Worm (Caenorhabditis elegans) whole organism, L1 larva: ENCODE data around the gene F19C6.4.

ENCODE experiments used
- C34B4.2 ChIP-seq: sonication (generic microtip); optimal IDR thresholded peaks from 2 replicates; lab custom pipeline; 2017; ENCODE audit warnings: mild to moderate bottlenecking, missing genetic modification characterization, missing compliant biosample characterization
- Y116A8C.19 ChIP-seq: sonication (generic microtip); optimal IDR thresholded peaks from 2 replicates; lab custom pipeline; 2016; ENCODE audit warnings: missing compliant biosample characterization, missing genetic modification characterization, borderline replicate concordance
- aha-1 ChIP-seq: fragments of 150-350 bp; optimal IDR thresholded peaks from 2 replicates; lab custom pipeline; 2014; ENCODE audit warnings: missing biosample characterization, missing genetic modification characterization
- aly-2 ChIP-seq: fragments of 150-350 bp; optimal IDR thresholded peaks from 2 replicates; lab custom pipeline; 2014; ENCODE audit warnings: missing biosample characterization, missing genetic modification characterization
- ama-1 ChIP-seq: fragments of 150-350 bp; optimal IDR thresholded peaks from 2 replicates; lab custom pipeline; 2014
- ceh-63 ChIP-seq: fragments of 200-800 bp; sonication (Bioruptor generic); optimal IDR thresholded peaks from 2 replicates; lab custom pipeline; 2018; ENCODE audit warnings: mild to moderate bottlenecking, missing genetic modification characterization, missing compliant biosample characterization
- ceh-88 ChIP-seq: fragments of 200-800 bp; sonication (Bioruptor generic); IDR thresholded peaks from 2 replicates; pipeline ENCODE4 v1.3.6; 2022; ENCODE audit warnings: missing genetic modification characterization, missing compliant biosample characterization
- ces-1 ChIP-seq: fragments of 150-350 bp; optimal IDR thresholded peaks from 2 replicates; lab custom pipeline; 2014; ENCODE audit warnings: missing biosample characterization, missing genetic modification reagents, missing genetic modification characterization
- dpl-1 ChIP-seq, 3 experiments: fragments of 150-350 bp in 2 of 3; sonication (generic microtip) in 1 of 3; optimal IDR thresholded peaks; 2 replicates each; lab custom pipeline; 2014 to 2017; ENCODE audit warnings: missing biosample characterization in 3 of 3, missing genetic modification characterization in 3 of 3, missing genetic modification reagents in 3 of 3
- efl-1 ChIP-seq, 4 experiments: fragments of 150-350 bp; optimal IDR thresholded peaks in 3 of 4; peaks in 1 of 4; 1 replicate in 1 of 4; 2 replicates in 3 of 4; lab custom pipeline; 2014; ENCODE audit warnings: missing biosample characterization in 2 of 4, missing genetic modification characterization in 2 of 4, missing genetic modification reagents in 2 of 4
- elt-2 ChIP-seq: sonication (generic microtip); optimal IDR thresholded peaks from 2 replicates; lab custom pipeline; 2016; ENCODE audit warnings: missing genetic modification characterization, mild to moderate bottlenecking, inconsistent platforms, missing compliant biosample characterization, missing genetic modification reagents
- fkh-10 ChIP-seq: sonication (generic microtip); optimal IDR thresholded peaks from 2 replicates; lab custom pipeline; 2017; ENCODE audit warnings: missing biosample characterization, missing genetic modification reagents, missing genetic modification characterization
- hlh-17 ChIP-seq: fragments of 200-800 bp; sonication (Bioruptor generic); optimal IDR thresholded peaks from 2 replicates; lab custom pipeline; 2018; ENCODE audit warnings: missing genetic modification characterization, mild to moderate bottlenecking, missing compliant biosample characterization, moderate library complexity, borderline replicate concordance
- hlh-4 ChIP-seq: sonication (generic microtip); optimal IDR thresholded peaks from 2 replicates; lab custom pipeline; 2016; ENCODE audit warnings: mild to moderate bottlenecking, missing genetic modification characterization, missing compliant biosample characterization
- hpl-2 ChIP-seq: fragments of 150-350 bp; optimal IDR thresholded peaks from 2 replicates; lab custom pipeline; 2014; ENCODE audit warnings: missing biosample characterization, missing genetic modification reagents, missing genetic modification characterization
- isw-1 ChIP-seq: fragments of 200-800 bp; sonication (Bioruptor generic); IDR thresholded peaks from 2 replicates; pipeline ENCODE4 v1.3.6; 2022; ENCODE audit warnings: missing genetic modification characterization, missing compliant biosample characterization
- lin-14 ChIP-seq: fragments of 200-800 bp; sonication (Bioruptor generic); optimal IDR thresholded peaks from 2 replicates; lab custom pipeline; 2018; ENCODE audit warnings: mild to moderate bottlenecking, missing genetic modification characterization, moderate library complexity, missing compliant biosample characterization
- lin-39 ChIP-seq: fragments of 150-350 bp; optimal IDR thresholded peaks from 2 replicates; lab custom pipeline; 2014; ENCODE audit warnings: missing biosample characterization, missing genetic modification reagents, missing genetic modification characterization
- mab-9 ChIP-seq: fragments of 200-800 bp; sonication (Bioruptor generic); IDR thresholded peaks from 2 replicates; pipeline ENCODE4 v1.3.6; 2022; ENCODE audit warnings: missing genetic modification reagents, missing genetic modification characterization, missing compliant biosample characterization
- mef-2 ChIP-seq: fragments of 150-350 bp; optimal IDR thresholded peaks from 2 replicates; lab custom pipeline; 2014; ENCODE audit warnings: missing biosample characterization, missing genetic modification characterization
- nhr-19 ChIP-seq: fragments of 200-800 bp; sonication (Bioruptor generic); conservative IDR thresholded peaks from 2 replicates; pipeline ENCODE4 v1.3.6; 2022; ENCODE audit warnings: missing genetic modification characterization, missing compliant biosample characterization
- nhr-20 ChIP-seq: sonication (generic microtip); optimal IDR thresholded peaks from 2 replicates; lab custom pipeline; 2016; ENCODE audit warnings: mild to moderate bottlenecking, missing genetic modification characterization, missing compliant biosample characterization
- nhr-85 ChIP-seq: sonication (generic microtip); peaks from one replicate; lab custom pipeline; 2016; ENCODE audit warnings: missing genetic modification characterization, inconsistent platforms, missing compliant biosample characterization
- pax-3 ChIP-seq: fragments of 200-800 bp; sonication (Bioruptor generic); optimal IDR thresholded peaks from 2 replicates; lab custom pipeline; 2018; ENCODE audit warnings: mild to moderate bottlenecking, missing genetic modification characterization, moderate library complexity, missing compliant biosample characterization
- skn-1 ChIP-seq: fragments of 150-350 bp; optimal IDR thresholded peaks from 2 replicates; lab custom pipeline; 2014; ENCODE audit warnings: missing biosample characterization, missing genetic modification characterization
- sox-4 ChIP-seq: sonication (generic microtip); optimal IDR thresholded peaks from 2 replicates; lab custom pipeline; 2016; ENCODE audit warnings: missing genetic modification characterization, missing compliant biosample characterization
- sptf-1 ChIP-seq: fragments of 150-350 bp; optimal IDR thresholded peaks from 2 replicates; lab custom pipeline; 2014; ENCODE audit warnings: missing biosample characterization, missing genetic modification characterization
- sup-37 ChIP-seq: fragments of 200-800 bp; sonication (Bioruptor generic); optimal IDR thresholded peaks from 2 replicates; lab custom pipeline; 2018; ENCODE audit warnings: mild to moderate bottlenecking, missing genetic modification characterization, missing compliant biosample characterization
- swsn-7 ChIP-seq: sonication (generic microtip); optimal IDR thresholded peaks from 2 replicates; lab custom pipeline; 2016; ENCODE audit warnings: missing genetic modification characterization, missing compliant biosample characterization
- tbx-2 ChIP-seq: sonication (generic microtip); optimal IDR thresholded peaks from 2 replicates; lab custom pipeline; 2016; ENCODE audit warnings: missing genetic modification characterization, missing compliant biosample characterization
- vab-15 ChIP-seq: sonication (generic microtip); optimal IDR thresholded peaks from 2 replicates; lab custom pipeline; 2017; ENCODE audit warnings: missing genotype, mild to moderate bottlenecking, missing genetic modification characterization, missing compliant biosample characterization
- zag-1 ChIP-seq: fragments of 150-350 bp; optimal IDR thresholded peaks from 2 replicates; lab custom pipeline; 2014; ENCODE audit warnings: missing biosample characterization, missing genetic modification characterization

Gene F19C6.4

DNA sequence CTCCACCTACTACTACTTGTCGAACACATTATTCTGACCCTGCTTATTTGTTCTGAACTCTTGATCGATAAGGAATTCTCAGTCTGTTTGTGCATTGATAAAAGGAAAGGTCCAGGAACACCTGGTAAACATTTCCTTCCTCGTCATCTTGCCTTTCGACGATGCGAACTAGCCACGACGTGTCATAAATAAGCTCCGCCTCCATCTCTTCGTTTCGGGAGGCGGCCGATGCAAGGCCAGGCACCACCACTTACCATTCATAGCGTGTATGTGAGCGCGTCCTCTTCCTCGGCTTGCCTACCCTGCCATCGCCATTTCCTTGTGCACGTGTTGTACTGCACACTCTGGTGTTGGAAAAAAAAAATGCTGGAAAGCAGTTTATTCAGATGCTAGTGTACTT lies 28.9 kb downstream of the F19C6.4 start:
- no peak for TF ChIP-seq hlh-17 (GFP tag; lab: Kevin White, UChicago)
- TF ChIP-seq lin-14 (GFP tag; lab: Kevin White, UChicago): peak; percentile 6
- no peak for TF ChIP-seq ama-1

DNA sequence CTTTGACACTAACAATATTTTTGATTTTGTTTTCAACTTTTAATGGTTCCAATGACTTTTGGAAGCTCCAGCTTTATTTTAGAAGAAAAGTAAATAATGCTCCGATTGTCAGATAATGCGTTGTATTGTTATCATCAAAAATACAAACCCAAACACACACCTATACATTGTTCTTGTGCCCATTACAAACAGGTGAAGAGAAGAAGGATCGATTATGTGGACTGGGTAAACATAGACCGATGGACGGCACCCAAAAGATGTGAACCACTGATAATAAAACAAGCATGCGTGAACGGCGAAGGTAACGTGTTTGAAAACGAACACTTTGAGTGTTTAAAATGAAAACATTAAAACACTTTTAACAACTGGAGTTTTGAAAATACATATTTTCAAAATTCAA lies 30.7 kb downstream of the F19C6.4 start:
- TF ChIP-seq sup-37 (GFP tag; lab: Kevin White, UChicago) (no peak), swsn-7 (tag; lab: Kevin White, UChicago) (no peak), isw-1 (GFP tag; lab: Robert Waterston, UW) (no peak), zag-1 (tag; lab: Kevin White, UChicago) (no peak), vab-15 (tag; lab: Kevin White, UChicago) (no peak), nhr-20 (tag; lab: Kevin White, UChicago) (no peak), sox-4 (tag; lab: Kevin White, UChicago) (no peak), ceh-63 (GFP tag; lab: Kevin White, UChicago) (no peak), nhr-19 (GFP tag; lab: Robert Waterston, UW) (no peak), mab-9 (GFP tag; lab: Robert Waterston, UW) (no peak), hlh-4 (no peak), dpl-1 (GFP tag; optimal IDR thresholded peaks at IDR 0.05; lab: Kevin White, UChicago) (no peak), aly-2 (tag; lab: Kevin White, UChicago) (no peak), mef-2 (tag; lab: Kevin White, UChicago) (no peak), elt-2 (no peak)

- TF ChIP-seq elt-2 (peak; percentile 35), Y116A8C.19 (tag; lab: Kevin White, UChicago) (no peak), ces-1 (GFP tag; lab: Kevin White, UChicago) (no peak)
- TF ChIP-seq, all 84 proteins: peak for 1
Observed at ce11 chrX:9984889-9985404, 32.9 kb downstream of the F19C6.4 start, which contains the start of gene F19C6.5. TSS of gene F19C6.5 (minus strand) at chrX:9984939.

- TF ChIP-seq nhr-85 (tag; lab: Kevin White, UChicago) (no peak), efl-1 (optimal IDR thresholded peaks at IDR 0.05; lab: Kevin White, UChicago) (no peak), efl-1 (GFP tag; optimal IDR thresholded peaks at IDR 0.05 in 1 of 2; lab: Kevin White, UChicago) (no peak), lin-14 (GFP tag; lab: Kevin White, UChicago) (peak; percentile 8), ceh-88 (no peak), fkh-10 (GFP tag; lab: Kevin White, UChicago) (peak; percentile 64), lin-39 (tag; lab: Kevin White, UChicago) (no peak), ceh-63 (GFP tag; lab: Kevin White, UChicago) (no peak)
Observed at ce11 chrX:9981259-9981658, 36.6 kb downstream of the F19C6.4 start.

DNA sequence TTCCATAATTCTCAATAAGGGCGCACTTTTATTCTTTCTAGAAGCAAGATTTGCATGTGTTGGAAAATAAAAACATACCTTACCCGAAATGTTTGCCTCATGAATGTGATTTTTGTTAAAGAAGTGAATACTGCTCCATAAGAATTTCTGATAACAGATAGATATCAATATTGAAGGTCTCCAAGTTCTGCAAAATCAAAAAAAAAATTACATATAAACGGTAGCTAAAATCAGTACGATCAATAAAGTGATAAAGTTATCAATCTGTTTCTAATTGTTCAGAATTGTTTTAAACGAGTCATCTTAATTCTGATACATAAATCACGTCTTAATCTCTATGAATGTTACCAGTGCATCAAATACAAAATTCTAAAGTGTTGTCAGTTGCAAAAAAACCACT lies 41.6 kb downstream of the F19C6.4 start, which contains the start of gene mgl-1:
Gene mgl-1, minus strand, starts transcription at position 101 of the 400 bp plus-strand sequence.
- TF ChIP-seq elt-2 (no peak), pax-3 (tag; lab: Kevin White, UChicago) (no peak), tbx-2 (tag; lab: Kevin White, UChicago) (no peak), vab-15 (tag; lab: Kevin White, UChicago) (no peak), hpl-2 (GFP tag; lab: Kevin White, UChicago) (no peak), sptf-1 (no peak), skn-1 (tag; lab: Kevin White, UChicago) (no peak), efl-1 (optimal IDR thresholded peaks at IDR 0.05; lab: Kevin White, UChicago) (no peak), efl-1 (GFP tag; optimal IDR thresholded peaks at IDR 0.05 in 1 of 2; lab: Kevin White, UChicago) (no peak), C34B4.2 (tag; lab: Kevin White, UChicago) (no peak), aha-1 (tag; lab: Kevin White, UChicago) (no peak)
